Worm (Caenorhabditis elegans): ENCODE data around the gene srj-44.

The srj-44 gene

DNA sequence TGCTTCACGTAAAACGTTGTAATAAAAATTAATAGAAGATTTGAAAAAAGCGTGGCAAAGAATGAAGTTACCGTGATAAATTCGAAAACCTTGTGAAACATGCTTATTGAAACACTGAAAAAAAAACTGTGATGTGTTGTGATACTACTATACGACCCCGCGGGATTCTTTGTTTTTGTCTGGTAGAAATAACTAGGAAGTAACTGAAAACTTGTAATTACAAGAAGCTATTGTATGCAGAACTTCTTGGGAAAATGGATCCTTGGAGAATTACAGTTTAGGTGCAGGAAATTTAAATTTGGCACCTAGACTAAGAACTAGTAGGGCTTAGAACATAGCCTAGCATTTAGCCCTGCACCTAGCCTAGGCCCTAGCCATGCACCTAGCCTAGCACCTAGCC lies 34.1 kb upstream of the srj-44 start, which contains the start of gene str-39:
Gene str-39 (minus strand): TSS at position 101 of the 400 bp plus-strand sequence.
- no peak for TF ChIP-seq hpl-2 (GFP tag; optimal IDR thresholded peaks at IDR 0.05)
- no peak for TF ChIP-seq unc-98 (GFP tag; IDR thresholded peaks at IDR 0.05)
- no peak for TF ChIP-seq nhr-84 (tag; optimal IDR thresholded peaks at IDR 0.05)
- no peak for TF ChIP-seq fkh-10 (GFP tag; optimal IDR thresholded peaks at IDR 0.05)
- TF ChIP-seq nhr-71 (tag; optimal IDR thresholded peaks at IDR 0.05): no peak
- no peak for TF ChIP-seq ces-1 (GFP tag; optimal IDR thresholded peaks at IDR 0.05)
- TF ChIP-seq lin-13 (GFP tag; optimal IDR thresholded peaks at IDR 0.05): no peak
- TF ChIP-seq C34B4.2 (tag; optimal IDR thresholded peaks at IDR 0.05): no peak
- TF ChIP-seq unc-86 (tag; optimal IDR thresholded peaks at IDR 0.05): no peak
- no peak for TF ChIP-seq nhr-90 (tag; optimal IDR thresholded peaks at IDR 0.05; ENCODE audit: poor library complexity)
- no peak for TF ChIP-seq skn-1 (tag; optimal IDR thresholded peaks at IDR 0.05)

ce11 chrV:2877509-2877908 lies 31.8 kb upstream of the srj-44 start, which contains the start of gene F37B4.10:
Gene F37B4.10 (minus strand): TSS chrV:2877609.
- TF ChIP-seq lin-35 (GFP tag; optimal IDR thresholded peaks at IDR 0.05) (peak; percentile 15 to 22), elt-2 (tag; optimal IDR thresholded peaks at IDR 0.05) (no peak), lsy-2 (tag; optimal IDR thresholded peaks at IDR 0.05) (peak in 1 of 2 experiments; percentile 11), dpl-1 (GFP tag; optimal IDR thresholded peaks at IDR 0.05) (peak in 1 of 3 experiments; percentile 11), sptf-1 (tag; optimal IDR thresholded peaks at IDR 0.05) (no peak), efl-1 (optimal IDR thresholded peaks at IDR 0.05) (peak; percentile 8 to 18), efl-1 (GFP tag; optimal IDR thresholded peaks at IDR 0.05 in 1 of 2) (no peak), lin-13 (GFP tag; optimal IDR thresholded peaks at IDR 0.05) (no peak)

DNA sequence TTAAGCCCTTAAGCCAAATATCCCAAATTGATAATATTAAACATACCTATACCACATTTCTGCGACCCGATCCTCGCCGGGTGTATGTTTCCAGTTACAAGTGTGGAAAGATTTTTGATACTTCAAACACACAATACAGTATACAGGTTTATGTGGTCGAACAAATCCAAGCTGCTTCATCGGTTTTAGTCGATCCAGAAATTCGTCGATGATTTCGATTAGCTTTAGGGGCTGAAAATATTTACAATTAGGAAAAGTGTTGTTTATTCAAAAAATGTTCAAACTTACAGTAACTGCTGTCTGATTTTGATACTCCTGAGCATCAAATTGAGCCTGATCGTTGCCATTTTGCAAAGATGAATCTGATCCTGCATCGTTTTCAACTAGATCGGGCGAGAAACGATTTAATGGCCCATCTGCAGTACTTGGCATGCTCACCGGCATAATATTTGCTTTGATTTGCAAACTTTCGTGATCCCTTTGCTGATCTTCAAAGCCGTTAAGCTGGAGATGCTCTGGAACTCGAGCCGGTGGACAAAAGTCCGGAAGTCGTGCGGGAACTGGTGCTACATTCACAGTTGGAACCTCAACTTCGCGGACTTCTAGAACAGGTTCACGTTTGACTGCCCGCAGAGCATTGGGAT lies 30.6 kb upstream of the srj-44 start:
- TF ChIP-seq efl-1 (optimal IDR thresholded peaks at IDR 0.05): no peak
- TF ChIP-seq efl-1 (GFP tag; optimal IDR thresholded peaks at IDR 0.05 in 1 of 2): peak in 1 of 2 experiments; percentile 15
- TF ChIP-seq lin-15B (tag; optimal IDR thresholded peaks at IDR 0.05): no peak

DNA sequence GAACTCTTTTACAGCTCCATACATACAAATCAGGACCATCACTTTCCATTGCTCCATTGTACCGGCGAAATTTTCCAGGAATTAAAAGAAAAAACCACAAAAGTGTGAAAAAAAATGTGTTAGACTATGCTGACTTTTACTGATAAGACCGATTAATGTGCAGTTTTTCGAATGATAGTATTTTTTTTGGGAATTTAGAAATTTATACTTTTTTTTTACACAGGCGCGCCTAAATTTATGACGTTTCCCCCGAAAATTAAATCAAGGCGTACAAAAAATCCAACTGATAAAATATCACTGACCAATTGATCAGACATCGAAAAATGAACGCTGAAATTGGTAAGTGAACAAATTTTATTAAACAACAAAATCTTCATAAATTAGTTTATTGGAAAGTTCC lies 29.8 kb upstream of the srj-44 start, which contains the start of gene folt-2:
Gene folt-2 (minus strand): TSS at position 179 of the 400 bp plus-strand sequence.
- no peak for TF ChIP-seq efl-1 (optimal IDR thresholded peaks at IDR 0.05)
- TF ChIP-seq efl-1 (GFP tag; optimal IDR thresholded peaks at IDR 0.05 in 1 of 2): peak in 1 of 2 experiments; percentile 22
- peak; percentile 50 for TF ChIP-seq elt-2 (tag; optimal IDR thresholded peaks at IDR 0.05)
- peak; percentile 10 for TF ChIP-seq nhr-71 (tag; optimal IDR thresholded peaks at IDR 0.05)
- TF ChIP-seq zag-1 (tag; optimal IDR thresholded peaks at IDR 0.05): no peak

ce11 chrV:2872947-2873346 lies 27.3 kb upstream of the srj-44 start:
- TF ChIP-seq lin-39 (tag; optimal IDR thresholded peaks at IDR 0.05): no peak
- no peak for TF ChIP-seq efl-3 (GFP tag; optimal IDR thresholded peaks at IDR 0.05)
- no peak for TF ChIP-seq nhr-71 (tag; optimal IDR thresholded peaks at IDR 0.05)
- TF ChIP-seq nhr-28 (tag; optimal IDR thresholded peaks at IDR 0.05): no peak
- TF ChIP-seq snu-23 (GFP tag; optimal IDR thresholded peaks at IDR 0.05): no peak
- no peak for TF ChIP-seq hpl-2 (GFP tag; optimal IDR thresholded peaks at IDR 0.05)
- TF ChIP-seq mab-9 (GFP tag; IDR thresholded peaks at IDR 0.05): no peak

ce11 chrV:2871754-2872504 lies 26.3 kb upstream of the srj-44 start:
- no peak for TF ChIP-seq dpl-1 (GFP tag; optimal IDR thresholded peaks at IDR 0.05)
- TF ChIP-seq mef-2 (tag; optimal IDR thresholded peaks at IDR 0.05): no peak
- TF ChIP-seq lir-3 (tag; optimal IDR thresholded peaks at IDR 0.05; ENCODE audit: poor library complexity): no peak
- TF ChIP-seq ces-1 (GFP tag; optimal IDR thresholded peaks at IDR 0.05): no peak

DNA sequence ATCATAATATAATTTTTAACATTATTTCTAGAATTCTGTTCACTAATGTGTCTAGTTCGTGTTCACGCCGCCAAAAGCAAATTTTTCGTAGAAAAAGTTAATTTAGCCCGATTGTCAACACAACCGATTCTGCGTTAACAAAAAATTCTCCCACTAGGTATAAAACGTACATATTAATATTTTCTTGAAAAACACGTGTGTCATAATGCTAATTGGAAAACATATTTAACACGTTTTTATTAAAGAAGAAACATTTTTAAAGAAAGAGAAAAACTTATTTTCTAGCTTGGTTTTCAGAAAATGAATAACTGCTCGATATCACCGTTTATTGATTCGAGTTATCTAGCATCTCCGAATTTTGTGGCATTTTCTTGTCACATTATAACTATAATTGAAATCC lies 24.5 kb upstream of the srj-44 start, which contains the start of gene srh-243:
Gene srh-243 (plus strand): TSS at position 301 of the 400 bp plus-strand sequence.
- TF ChIP-seq lin-35 (GFP tag; optimal IDR thresholded peaks at IDR 0.05): no peak
- TF ChIP-seq fkh-10 (GFP tag; optimal IDR thresholded peaks at IDR 0.05): no peak
- no peak for TF ChIP-seq nhr-12 (tag; optimal IDR thresholded peaks at IDR 0.05)

Data from whole organism, L1 larva.